Worm (Caenorhabditis elegans) whole organism, L4 larva: ENCODE data around the gene srd-16.

Experiments
- D1046.2 ChIP-seq: fragments of 200-800 bp; sonication (Bioruptor generic); IDR thresholded peaks from 2 replicates; pipeline ENCODE4 v1.3.6; 2022; ENCODE audit warnings: missing genetic modification characterization, missing compliant biosample characterization
- F49E8.2 ChIP-seq: sonication (generic microtip); optimal IDR thresholded peaks from 2 replicates; lab custom pipeline; 2016; ENCODE audit warnings: missing compliant biosample characterization, mild to moderate bottlenecking, missing genetic modification characterization, borderline replicate concordance
- Y5F2A.4 ChIP-seq: fragments of 200-800 bp; sonication (Bioruptor generic); optimal IDR thresholded peaks from 2 replicates; lab custom pipeline; 2018; ENCODE audit warnings: mild to moderate bottlenecking, missing genetic modification characterization, missing compliant biosample characterization
- ZK337.2 ChIP-seq: fragments of 200-800 bp; sonication (Bioruptor generic); IDR thresholded peaks from 2 replicates; pipeline ENCODE4 v1.3.6; 2022; ENCODE audit warnings: missing genetic modification reagents, missing genetic modification characterization, missing compliant biosample characterization
- aha-1 ChIP-seq: fragments of 150-350 bp; peaks from one replicate; lab custom pipeline; 2014; ENCODE audit warnings: missing biosample characterization, missing genetic modification characterization
- ceh-20 ChIP-seq: fragments of 200-800 bp; sonication (Bioruptor generic); IDR thresholded peaks from 2 replicates; pipeline ENCODE4 v1.3.6; 2022; ENCODE audit warnings: missing genetic modification reagents, missing genetic modification characterization, missing compliant biosample characterization
- ceh-62 ChIP-seq: sonication (generic microtip); optimal IDR thresholded peaks from 2 replicates; lab custom pipeline; 2017; ENCODE audit warnings: missing biosample characterization, missing genetic modification characterization
- ces-1 ChIP-seq: fragments of 150-350 bp; sonication (generic microtip); optimal IDR thresholded peaks from 4 replicates; lab custom pipeline; 2014; ENCODE audit warnings: missing biosample characterization, missing genetic modification reagents, missing genetic modification characterization
- cey-2 ChIP-seq: sonication (generic microtip); optimal IDR thresholded peaks from 3 replicates; lab custom pipeline; 2017; ENCODE audit warnings: missing genetic modification characterization, mild to moderate bottlenecking, missing compliant biosample characterization, antibody characterized with exemption, borderline replicate concordance; ENCODE audit not compliant: insufficient read depth
- daf-12 ChIP-seq: fragments of 150-350 bp; optimal IDR thresholded peaks from 2 replicates; lab custom pipeline; 2014; ENCODE audit warnings: missing biosample characterization, missing genetic modification reagents, missing genetic modification characterization
- dmd-8 ChIP-seq: fragments of 200-800 bp; sonication (Bioruptor generic); IDR thresholded peaks from 2 replicates; pipeline ENCODE4 v1.3.6; 2022; ENCODE audit warnings: missing genetic modification characterization, missing compliant biosample characterization
- dve-1 ChIP-seq: sonication (generic microtip); optimal IDR thresholded peaks from 2 replicates; lab custom pipeline; 2017; ENCODE audit warnings: antibody characterized with exemption, mild to moderate bottlenecking, missing genetic modification characterization, missing compliant biosample characterization; ENCODE audit not compliant: insufficient read depth
- egl-43 ChIP-seq: fragments of 200-800 bp; sonication (Bioruptor generic); IDR thresholded peaks from 2 replicates; pipeline ENCODE4 v1.3.6; 2022; ENCODE audit warnings: missing genetic modification reagents, missing genetic modification characterization, missing compliant biosample characterization
- fos-1 ChIP-seq: fragments of 150-350 bp; optimal IDR thresholded peaks from 2 replicates; lab custom pipeline; 2014; ENCODE audit warnings: missing biosample characterization, missing genetic modification characterization
- hlh-30 ChIP-seq: sonication (generic microtip); optimal IDR thresholded peaks from 2 replicates; lab custom pipeline; 2017; ENCODE audit warnings: antibody characterized with exemption, mild to moderate bottlenecking, missing genetic modification characterization, missing compliant biosample characterization; ENCODE audit not compliant: insufficient read depth
- lin-15B ChIP-seq: fragments of 150-350 bp; sonication (generic microtip); optimal IDR thresholded peaks from 3 replicates; lab custom pipeline; 2014; ENCODE audit warnings: missing biosample characterization, missing genetic modification characterization
- lin-29 ChIP-seq: fragments of 200-800 bp; sonication (Bioruptor generic); IDR thresholded peaks from 2 replicates; pipeline ENCODE4 v1.3.6; 2022; ENCODE audit warnings: missing genetic modification reagents, missing genetic modification characterization, missing compliant biosample characterization
- mxl-2 ChIP-seq: fragments of 200-800 bp; sonication (Bioruptor generic); conservative IDR thresholded peaks from 2 replicates; pipeline ENCODE4 v1.3.6; 2022; ENCODE audit warnings: missing genetic modification reagents, missing genetic modification characterization, missing compliant biosample characterization
- mxl-3 ChIP-seq: fragments of 200-800 bp; sonication (Bioruptor generic); optimal IDR thresholded peaks from 2 replicates; lab custom pipeline; 2018; ENCODE audit warnings: mild to moderate bottlenecking, missing genetic modification characterization, missing compliant biosample characterization
- nhr-41 ChIP-seq: fragments of 200-800 bp; sonication (Bioruptor generic); IDR thresholded peaks from 2 replicates; pipeline ENCODE4 v1.3.6; 2022; ENCODE audit warnings: missing genetic modification reagents, missing genetic modification characterization, missing compliant biosample characterization
- nhr-42 ChIP-seq: fragments of 200-800 bp; sonication (Bioruptor generic); IDR thresholded peaks from 2 replicates; pipeline ENCODE4 v1.3.6; 2022; ENCODE audit warnings: missing genetic modification characterization, missing compliant biosample characterization
- nhr-6 ChIP-seq: fragments of 150-350 bp; optimal IDR thresholded peaks from 2 replicates; lab custom pipeline; 2014; ENCODE audit warnings: missing biosample characterization, missing genetic modification characterization
- nhr-76 ChIP-seq: fragments of 150-350 bp; optimal IDR thresholded peaks from 2 replicates; lab custom pipeline; 2014; ENCODE audit warnings: missing biosample characterization, missing genetic modification characterization
- pha-4 ChIP-seq, 2 experiments: fragments of 150-350 bp in 1 of 2; fragments of 200-800 bp in 1 of 2; sonication (Bioruptor generic) in 1 of 2; IDR thresholded peaks in 1 of 2; optimal IDR thresholded peaks in 1 of 2; 2 replicates each; pipeline versions ENCODE4 v1.3.6 to Lab custom; 2014 to 2022; ENCODE audit warnings: missing genetic modification characterization in 2 of 2, missing genetic modification reagents in 2 of 2, missing biosample characterization in 1 of 2, missing compliant biosample characterization in 1 of 2
- php-3 ChIP-seq: fragments of 200-800 bp; sonication (Bioruptor generic); IDR thresholded peaks from 2 replicates; pipeline ENCODE4 v1.3.6; 2022; ENCODE audit warnings: missing genetic modification reagents, missing genetic modification characterization, missing compliant biosample characterization
- saeg-2 ChIP-seq: fragments of 200-800 bp; sonication (Bioruptor generic); IDR thresholded peaks from 2 replicates; pipeline ENCODE4 v1.3.6; 2022; ENCODE audit warnings: missing genetic modification reagents, missing genetic modification characterization, missing compliant biosample characterization
- snpc-1.2 ChIP-seq: fragments of 200-800 bp; sonication (Bioruptor generic); IDR thresholded peaks from 2 replicates; pipeline ENCODE4 v1.3.6; 2022; ENCODE audit warnings: missing genetic modification reagents, missing genetic modification characterization, missing compliant biosample characterization
- spr-3 ChIP-seq: fragments of 200-800 bp; sonication (Bioruptor generic); optimal IDR thresholded peaks from 2 replicates; lab custom pipeline; 2018; ENCODE audit warnings: mild to moderate bottlenecking, missing genetic modification characterization, missing compliant biosample characterization
- tag-97 ChIP-seq: fragments of 200-800 bp; sonication (Bioruptor generic); IDR thresholded peaks from 2 replicates; pipeline ENCODE4 v1.3.6; 2022; ENCODE audit warnings: missing genetic modification characterization, missing compliant biosample characterization
- unc-130 ChIP-seq: sonication (generic microtip); optimal IDR thresholded peaks from 2 replicates; lab custom pipeline; 2016; ENCODE audit warnings: missing genetic modification reagents, missing genetic modification characterization, missing compliant biosample characterization
- unc-62 ChIP-seq, 3 experiments: fragments of 150-350 bp in 1 of 3; sonication (generic microtip); optimal IDR thresholded peaks in 2 of 3; peaks in 1 of 3; 1 replicate in 1 of 3; 2 replicates in 2 of 3; lab custom pipeline; 2014 to 2017; ENCODE audit warnings: missing biosample characterization in 3 of 3, missing genetic modification characterization in 3 of 3, missing genetic modification reagents in 3 of 3, missing genotype in 1 of 3

The srd-16 gene

DNA sequence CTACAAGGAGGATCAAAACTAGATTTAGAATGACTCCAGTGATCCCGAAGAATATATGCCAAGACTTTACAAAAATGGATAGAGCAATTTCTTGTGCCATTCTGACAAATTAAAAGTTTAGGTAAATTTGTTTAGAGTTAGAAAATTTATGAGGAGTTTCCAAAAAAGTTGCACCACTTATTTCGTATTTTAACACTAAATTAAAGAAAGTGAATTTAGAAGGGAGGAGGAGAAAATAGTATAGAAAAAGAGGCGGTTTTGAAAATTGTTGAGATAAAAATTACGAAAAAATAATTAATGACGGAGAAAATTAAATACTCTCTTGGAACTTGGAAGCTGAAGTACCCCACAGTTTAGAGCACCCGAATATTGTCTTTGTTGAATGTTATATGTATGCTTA is 6.4 kb upstream of the srd-16 start, which contains the start of gene srd-15:
Gene srd-15, minus strand, starts transcription at position 101 of the 400 bp plus-strand sequence.
- no peak for TF ChIP-seq tag-97
- TF ChIP-seq, all 104 proteins: peak for 0

DNA sequence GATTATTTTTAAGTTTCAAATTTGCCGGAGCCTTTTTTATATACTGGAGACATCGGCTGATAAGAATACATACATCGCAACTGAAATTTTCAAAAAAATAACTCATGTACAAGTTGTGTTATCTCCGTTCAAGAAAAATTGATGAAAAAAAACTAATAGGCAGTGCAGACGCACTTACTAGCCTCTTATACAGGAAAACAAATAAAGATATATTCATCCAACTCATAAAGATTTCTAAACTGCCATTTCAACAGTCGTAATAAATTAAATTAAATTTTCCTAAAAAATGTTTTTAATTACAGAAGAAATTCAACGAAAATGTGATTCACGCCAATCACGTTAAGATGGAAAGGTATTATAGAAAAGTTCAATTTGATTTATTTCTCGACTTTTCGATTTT is 2.0 kb upstream of the srd-16 start, which contains the start of gene C04E6.5:
Gene C04E6.5, plus strand, starts transcription at position 301 of the 400 bp plus-strand sequence.
- no peak for TF ChIP-seq mxl-2 (GFP tag; lab: Robert Waterston, UW)
- TF ChIP-seq nhr-42 (GFP tag; lab: Robert Waterston, UW), result no peak

DNA sequence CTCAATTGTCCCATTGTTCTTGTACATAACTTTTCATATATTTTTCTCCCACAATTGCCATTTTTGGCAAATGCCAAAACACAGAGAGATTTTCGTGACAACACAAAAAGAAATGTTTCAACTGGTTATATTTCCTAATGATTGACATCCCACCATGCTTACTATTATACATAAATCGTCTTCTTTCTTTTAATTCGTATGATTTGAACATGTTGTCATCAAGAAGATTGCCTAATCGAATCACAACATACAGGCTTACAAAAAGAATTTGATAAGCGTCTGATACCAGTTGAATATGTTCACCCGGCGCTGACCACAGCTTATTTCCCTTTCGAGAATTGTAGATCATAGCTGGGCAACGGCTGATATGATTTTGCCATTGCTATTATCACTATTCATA is 4.8 kb downstream of the srd-16 start, which contains the start of gene grd-9:
Gene grd-9, plus strand, starts transcription at position 301 of the 400 bp plus-strand sequence.
- TF ChIP-seq lin-29, result no peak
- no peak for TF ChIP-seq saeg-2 (GFP tag; lab: Robert Waterston, UW)
- no peak for TF ChIP-seq unc-130 (GFP tag; lab: Kevin White, UChicago)
- no peak for TF ChIP-seq hlh-30 (tag; lab: Kevin White, UChicago)
- TF ChIP-seq fos-1 (tag; lab: Kevin White, UChicago), result no peak
- no peak for TF ChIP-seq spr-3 (GFP tag; lab: Kevin White, UChicago)
- no peak for TF ChIP-seq nhr-6 (tag; lab: Kevin White, UChicago)
- no peak for TF ChIP-seq nhr-76 (tag; lab: Kevin White, UChicago)
- no peak for TF ChIP-seq daf-12 (tag; lab: Kevin White, UChicago)
- TF ChIP-seq dmd-8 (GFP tag; lab: Robert Waterston, UW), result no peak
- TF ChIP-seq, all 104 proteins: peak for 0

DNA sequence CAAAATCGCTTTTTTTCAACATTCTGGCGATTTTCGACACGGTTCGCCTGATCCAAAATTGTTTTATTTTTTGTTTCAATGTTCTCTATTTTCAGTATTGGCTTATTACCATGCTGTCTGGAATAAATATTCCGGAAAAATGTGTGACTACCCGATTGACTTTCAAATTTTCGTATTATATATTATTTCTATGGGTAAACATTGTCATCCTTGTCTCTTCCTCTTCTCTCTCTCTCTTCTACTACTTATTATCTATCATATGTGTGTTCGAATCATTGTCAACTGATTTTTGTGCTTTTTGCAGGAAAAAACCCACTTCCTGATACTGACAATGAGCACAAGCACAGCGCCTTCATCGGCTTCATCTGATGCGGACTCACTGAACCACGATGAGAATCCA is 6.8 kb downstream of the srd-16 start, which contains the start of gene C04E6.7:
Gene C04E6.7, plus strand, starts transcription at position 301 of the 400 bp plus-strand sequence.
- no peak for TF ChIP-seq cey-2
- TF ChIP-seq mxl-2 (GFP tag; lab: Robert Waterston, UW), result no peak
- no peak for TF ChIP-seq ceh-62 (tag; lab: Kevin White, UChicago)
- no peak for TF ChIP-seq egl-43 (GFP tag; lab: Robert Waterston, UW)
- TF ChIP-seq nhr-41 (GFP tag; lab: Robert Waterston, UW), result no peak
- TF ChIP-seq ces-1 (GFP tag; lab: Kevin White, UChicago), result no peak
- TF ChIP-seq mxl-3 (GFP tag; lab: Kevin White, UChicago), result no peak
- no peak for TF ChIP-seq saeg-2 (GFP tag; lab: Robert Waterston, UW)
- TF ChIP-seq snpc-1.2, result no peak
- no peak for TF ChIP-seq ZK337.2 (GFP tag; lab: Robert Waterston, UW)
- no peak for TF ChIP-seq D1046.2
- no peak for TF ChIP-seq Y5F2A.4 (GFP tag; lab: Kevin White, UChicago)
- no peak for TF ChIP-seq pha-4 (GFP tag; IDR thresholded peaks at IDR 0.05; lab: Robert Waterston, UW)
- no peak for TF ChIP-seq pha-4 (tag; optimal IDR thresholded peaks at IDR 0.05; lab: Kevin White, UChicago)
- TF ChIP-seq F49E8.2, result no peak
- TF ChIP-seq, all 104 proteins: peak for 0

DNA sequence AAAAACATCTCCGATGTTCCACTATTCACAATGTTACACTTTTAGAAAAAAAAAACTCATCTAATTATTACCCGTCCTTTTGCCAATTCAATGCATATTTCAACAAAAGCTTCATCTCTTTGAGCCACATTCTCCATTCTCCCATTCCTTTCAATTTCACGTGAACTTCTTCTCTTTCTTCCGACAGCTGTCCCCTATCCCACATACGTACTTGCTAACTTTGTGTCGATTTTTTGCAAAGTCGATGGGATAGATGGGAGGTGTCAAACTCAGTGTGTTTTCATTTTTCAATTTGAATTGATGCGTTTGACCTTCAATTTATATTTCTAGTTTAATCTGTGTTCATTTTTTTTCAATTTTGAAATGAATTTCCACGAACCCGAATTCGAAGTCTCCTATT is 8.6 kb downstream of the srd-16 start:
- TF ChIP-seq dve-1 (no peak), aha-1 (tag; lab: Kevin White, UChicago) (peak; percentile 90), php-3 (GFP tag; lab: Robert Waterston, UW) (no peak), unc-62 (GFP tag; optimal IDR thresholded peaks at IDR 0.05 in 1 of 2; lab: Kevin White, UChicago) (peak in 1 of 2 experiments; percentile 17), unc-62 (tag; optimal IDR thresholded peaks at IDR 0.05; lab: Kevin White, UChicago) (no peak)

DNA sequence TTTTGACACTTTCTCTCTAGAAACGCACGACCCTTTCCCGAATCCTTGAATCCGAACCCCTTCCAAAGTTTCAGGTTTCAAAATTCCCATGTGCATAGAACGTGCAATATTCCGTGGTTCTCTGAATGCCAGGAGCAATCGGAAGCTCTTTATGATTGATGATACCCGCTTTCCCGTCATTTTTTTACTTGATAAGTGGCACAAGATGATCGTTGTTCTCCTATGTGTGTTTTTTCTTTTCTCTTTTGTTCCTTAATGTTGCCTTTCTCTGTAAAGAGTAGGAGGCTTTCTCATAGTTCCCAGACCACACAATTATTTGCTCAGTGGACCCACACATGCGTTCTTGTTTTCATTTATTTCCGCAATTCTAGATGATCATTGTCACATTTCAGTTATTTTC is 11.0 kb downstream of the srd-16 start:
- peak; percentile 45; the same call in 1 of the 2 replicates for TF ChIP-seq ceh-20 (GFP tag; lab: Robert Waterston, UW)
- no peak for TF ChIP-seq lin-15B
- peak in 1 of 2 experiments; percentile 25 for TF ChIP-seq unc-62 (GFP tag; optimal IDR thresholded peaks at IDR 0.05 in 1 of 2; lab: Kevin White, UChicago)
- no peak for TF ChIP-seq unc-62 (tag; optimal IDR thresholded peaks at IDR 0.05; lab: Kevin White, UChicago)
